Worm (Caenorhabditis elegans) whole organism, midembryonic: ENCODE data around the gene tbc-19.

Experiments used
- cog-1 ChIP-seq: sonication (generic microtip); optimal IDR thresholded peaks from 2 replicates; lab custom pipeline; 2016; ENCODE audit warnings: missing genetic modification characterization, missing compliant biosample characterization
- flt-1 ChIP-seq: fragments of 200-800 bp; sonication (Bioruptor generic); IDR thresholded peaks from 2 replicates; pipeline ENCODE4 v1.3.6; 2022; ENCODE audit warnings: missing genetic modification characterization, missing compliant biosample characterization
- klf-2 ChIP-seq: fragments of 200-800 bp; sonication (Bioruptor generic); conservative IDR thresholded peaks from 2 replicates; pipeline ENCODE4 v1.3.6; 2022; ENCODE audit warnings: missing genetic modification reagents, missing genetic modification characterization, missing compliant biosample characterization
- med-1 ChIP-seq: sonication (generic microtip); optimal IDR thresholded peaks from 2 replicates; lab custom pipeline; 2017; ENCODE audit warnings: missing genetic modification characterization, mild to moderate bottlenecking, missing compliant biosample characterization, antibody characterized with exemption, missing genetic modification reagents; ENCODE audit not compliant: insufficient read depth
- tab-1 ChIP-seq: fragments of 200-800 bp; sonication (Bioruptor generic); IDR thresholded peaks from 2 replicates; pipeline ENCODE4 v1.3.6; 2022; ENCODE audit warnings: missing genetic modification characterization, missing compliant biosample characterization

- no peak for TF ChIP-seq cog-1
- no peak for TF ChIP-seq med-1 (GFP tag; lab: Kevin White, UChicago)
- no peak for TF ChIP-seq flt-1
- TF ChIP-seq tab-1 (GFP tag; lab: Robert Waterston, UW) = no peak
- TF ChIP-seq klf-2 (GFP tag; lab: Robert Waterston, UW) = no peak
Measured at ce11 chrX:14055715-14056114, 43.4 kb upstream of the tbc-19 start.
